Worm (Caenorhabditis elegans): ENCODE data around the gene crh-1.

DNA sequence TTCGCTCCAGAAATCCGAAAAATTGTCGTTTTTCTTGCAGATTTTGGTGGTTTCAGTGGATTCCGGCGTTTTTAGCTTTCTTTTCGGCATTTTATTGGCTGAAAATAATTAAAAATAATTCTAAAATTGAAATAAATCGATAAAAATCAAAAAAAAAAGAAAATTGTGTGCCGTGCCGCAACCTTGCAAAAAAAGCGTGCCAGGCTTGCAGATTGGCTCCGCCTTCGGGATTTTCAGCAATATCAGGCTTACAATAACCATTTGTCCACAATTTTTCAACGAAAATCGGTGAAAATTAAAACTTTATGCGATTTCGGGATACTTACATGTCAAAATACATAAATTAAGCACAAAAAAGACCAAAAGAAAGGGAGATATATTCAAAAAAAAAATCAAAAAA lies 61.0 kb downstream of the crh-1 start, which contains the start of gene Y41C4A.9:
- TF ChIP-seq mdl-1 (tag; optimal IDR thresholded peaks at IDR 0.05) (no peak), ama-1 (optimal IDR thresholded peaks at IDR 0.05) (no peak), lin-39 (tag; optimal IDR thresholded peaks at IDR 0.05) (no peak), nhr-25 (tag; optimal IDR thresholded peaks at IDR 0.05) (no peak), aly-2 (tag; optimal IDR thresholded peaks at IDR 0.05) (no peak), peb-1 (tag; optimal IDR thresholded peaks at IDR 0.05) (no peak), nhr-12 (tag; optimal IDR thresholded peaks at IDR 0.05) (no peak), skn-1 (tag; optimal IDR thresholded peaks at IDR 0.05) (no peak), nhr-77 (tag; optimal IDR thresholded peaks at IDR 0.05) (no peak), ztf-4 (tag; optimal IDR thresholded peaks at IDR 0.05) (no peak), nhr-129 (tag; optimal IDR thresholded peaks at IDR 0.05) (no peak), unc-39 (tag; optimal IDR thresholded peaks at IDR 0.05) (no peak)
